Worm (Caenorhabditis elegans): ENCODE results near the gene Y25C1A.2.

DNA sequence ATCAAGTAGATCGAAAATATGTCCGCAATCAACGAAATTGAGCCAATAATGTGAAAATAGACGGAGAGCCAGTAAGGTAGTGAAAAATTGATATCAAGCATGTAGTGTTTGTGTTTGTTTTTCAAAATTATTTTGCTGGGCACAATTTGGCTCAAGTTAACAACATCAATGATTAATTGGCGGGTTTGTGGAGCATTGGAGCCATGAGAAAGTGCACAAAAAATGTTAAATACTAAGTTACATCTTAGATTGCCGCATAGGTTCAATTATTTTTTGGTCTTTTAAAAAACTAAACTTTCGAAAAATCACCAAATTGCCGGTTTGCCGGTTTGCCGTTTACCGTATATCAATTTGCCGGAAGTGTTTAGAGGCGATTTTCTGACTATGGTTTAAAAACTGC is 25.4 kb downstream of the Y25C1A.2 start, which contains the start of gene sri-54:
- TF ChIP-seq F37B4.10 (GFP tag; IDR thresholded peaks at IDR 0.05) (no peak), rcor-1 (GFP tag; IDR thresholded peaks at IDR 0.05) (no peak), ekl-4 (GFP tag; IDR thresholded peaks at IDR 0.05) (no peak), Y53F4B.3 (GFP tag; IDR thresholded peaks at IDR 0.05) (no peak), ceh-40 (GFP tag; IDR thresholded peaks at IDR 0.05) (no peak)
